Worm (Caenorhabditis elegans) whole organism, L2 larva: Measurements from ENCODE around the gene fbxa-210.

Experiments
- C34F6.9 ChIP-seq: fragments of 150-350 bp; optimal IDR thresholded peaks from 2 replicates; lab custom pipeline; 2014; ENCODE audit warnings: missing biosample characterization, missing genetic modification characterization
- F13H6.1 ChIP-seq: sonication (generic microtip); optimal IDR thresholded peaks from 2 replicates; lab custom pipeline; 2016; ENCODE audit warnings: missing genetic modification characterization, missing compliant biosample characterization
- Y55F3AM.14 ChIP-seq: fragments of 200-800 bp; sonication (Bioruptor generic); optimal IDR thresholded peaks from 2 replicates; lab custom pipeline; 2018; ENCODE audit warnings: mild to moderate bottlenecking, missing genetic modification characterization, missing compliant biosample characterization
- ZK546.5 ChIP-seq: sonication (generic microtip); optimal IDR thresholded peaks from 2 replicates; lab custom pipeline; 2017; ENCODE audit warnings: missing biosample characterization, missing genetic modification characterization
- alr-1 ChIP-seq: fragments of 150-350 bp; optimal IDR thresholded peaks from 2 replicates; lab custom pipeline; 2014; ENCODE audit warnings: missing biosample characterization, missing genetic modification characterization
- ama-1 ChIP-seq: fragments of 150-350 bp; optimal IDR thresholded peaks from 2 replicates; lab custom pipeline; 2018; ENCODE audit warnings: inconsistent platforms
- blmp-1 ChIP-seq: sonication (generic microtip); optimal IDR thresholded peaks from 2 replicates; lab custom pipeline; 2017; ENCODE audit warnings: missing genetic modification characterization, mild to moderate bottlenecking, missing compliant biosample characterization, antibody characterized with exemption, moderate library complexity; ENCODE audit not compliant: insufficient read depth
- ceh-16 ChIP-seq: fragments of 150-350 bp; optimal IDR thresholded peaks from 2 replicates; lab custom pipeline; 2014; ENCODE audit warnings: missing biosample characterization, missing genetic modification characterization
- ceh-82 ChIP-seq: fragments of 150-350 bp; optimal IDR thresholded peaks from 2 replicates; lab custom pipeline; 2014; ENCODE audit warnings: missing biosample characterization, missing genetic modification characterization
- crh-2 ChIP-seq: sonication (generic microtip); optimal IDR thresholded peaks from 2 replicates; lab custom pipeline; 2017; ENCODE audit warnings: missing biosample characterization, missing genetic modification characterization
- dmd-4 ChIP-seq: sonication (generic microtip); optimal IDR thresholded peaks from 2 replicates; lab custom pipeline; 2017; ENCODE audit warnings: missing biosample characterization, missing genetic modification characterization
- egl-27 ChIP-seq: sonication (generic microtip); optimal IDR thresholded peaks from 3 replicates; lab custom pipeline; 2017; ENCODE audit warnings: missing biosample characterization, missing genetic modification reagents, missing genetic modification characterization
- elt-1 ChIP-seq: fragments of 150-350 bp; optimal IDR thresholded peaks from 2 replicates; lab custom pipeline; 2014; ENCODE audit warnings: missing biosample characterization, missing genetic modification characterization
- elt-3 ChIP-seq: sonication (generic microtip); optimal IDR thresholded peaks from 2 replicates; lab custom pipeline; 2017; ENCODE audit warnings: missing biosample characterization, missing genetic modification characterization
- fos-1 ChIP-seq: fragments of 150-350 bp; optimal IDR thresholded peaks from 2 replicates; lab custom pipeline; 2014; ENCODE audit warnings: missing biosample characterization, missing genetic modification characterization
- gmeb-1 ChIP-seq: fragments of 150-350 bp; optimal IDR thresholded peaks from 2 replicates; lab custom pipeline; 2014; ENCODE audit warnings: missing biosample characterization, missing genetic modification characterization
- lin-11 ChIP-seq: fragments of 150-350 bp; sonication (generic microtip); optimal IDR thresholded peaks from 2 replicates; lab custom pipeline; 2014; ENCODE audit warnings: missing biosample characterization, missing genetic modification characterization, inconsistent platforms, mixed read lengths
- lin-13 ChIP-seq: fragments of 150-350 bp; optimal IDR thresholded peaks from 2 replicates; lab custom pipeline; 2014; ENCODE audit warnings: missing biosample characterization, missing genetic modification reagents, missing genetic modification characterization
- lin-39 ChIP-seq: fragments of 150-350 bp; optimal IDR thresholded peaks from 2 replicates; lab custom pipeline; 2014; ENCODE audit warnings: missing biosample characterization, missing genetic modification reagents, missing genetic modification characterization
- lsy-2 ChIP-seq, 2 experiments: fragments of 150-350 bp in 1 of 2; sonication (generic microtip) in 1 of 2; optimal IDR thresholded peaks; 2 replicates each; lab custom pipeline; 2014 to 2017; ENCODE audit warnings: missing biosample characterization in 2 of 2, missing genetic modification characterization in 2 of 2
- mab-5 ChIP-seq: fragments of 150-350 bp; optimal IDR thresholded peaks from 2 replicates; lab custom pipeline; 2014; ENCODE audit warnings: missing biosample characterization, missing genetic modification characterization
- mbf-1 ChIP-seq: sonication (generic microtip); optimal IDR thresholded peaks from 2 replicates; lab custom pipeline; 2017; ENCODE audit warnings: missing biosample characterization, missing genetic modification characterization
- mdl-1 ChIP-seq, 2 experiments: fragments of 150-350 bp in 1 of 2; sonication (generic microtip) in 1 of 2; optimal IDR thresholded peaks; 2 replicates each; lab custom pipeline; 2017; ENCODE audit warnings: missing biosample characterization in 2 of 2, missing genetic modification characterization in 2 of 2
- nhr-10 ChIP-seq: sonication (generic microtip); optimal IDR thresholded peaks from 2 replicates; lab custom pipeline; 2017; ENCODE audit warnings: missing biosample characterization, missing genetic modification characterization
- nhr-11 ChIP-seq: fragments of 150-350 bp; optimal IDR thresholded peaks from 2 replicates; lab custom pipeline; 2014; ENCODE audit warnings: missing biosample characterization, missing genetic modification characterization
- nhr-12 ChIP-seq: fragments of 150-350 bp; optimal IDR thresholded peaks from 2 replicates; lab custom pipeline; 2014; ENCODE audit warnings: missing biosample characterization, missing genetic modification characterization
- nhr-129 ChIP-seq: fragments of 150-350 bp; optimal IDR thresholded peaks from 2 replicates; lab custom pipeline; 2014; ENCODE audit warnings: missing biosample characterization, missing genetic modification characterization
- nhr-23 ChIP-seq: fragments of 150-350 bp; optimal IDR thresholded peaks from 2 replicates; lab custom pipeline; 2014; ENCODE audit warnings: missing biosample characterization, missing genetic modification reagents, missing genetic modification characterization
- nhr-237 ChIP-seq: fragments of 150-350 bp; optimal IDR thresholded peaks from 2 replicates; lab custom pipeline; 2014; ENCODE audit warnings: missing biosample characterization, missing genetic modification characterization
- nhr-6 ChIP-seq: fragments of 150-350 bp; optimal IDR thresholded peaks from 2 replicates; lab custom pipeline; 2014; ENCODE audit warnings: missing biosample characterization, missing genetic modification characterization
- nhr-77 ChIP-seq: fragments of 150-350 bp; optimal IDR thresholded peaks from 2 replicates; lab custom pipeline; 2014; ENCODE audit warnings: missing biosample characterization, missing genetic modification characterization
- sem-4 ChIP-seq: fragments of 150-350 bp; optimal IDR thresholded peaks from 2 replicates; lab custom pipeline; 2014; ENCODE audit warnings: missing biosample characterization, missing genetic modification reagents, missing genetic modification characterization
- skn-1 ChIP-seq: sonication (generic microtip); optimal IDR thresholded peaks from 2 replicates; lab custom pipeline; 2017; ENCODE audit warnings: missing biosample characterization, missing genetic modification characterization
- snpc-4 ChIP-seq: fragments of 150-350 bp; optimal IDR thresholded peaks from 2 replicates; lab custom pipeline; 2014; ENCODE audit warnings: missing biosample characterization, missing genetic modification characterization
- unc-55 ChIP-seq: fragments of 150-350 bp; sonication (generic microtip); optimal IDR thresholded peaks from 3 replicates; lab custom pipeline; 2014; ENCODE audit warnings: missing biosample characterization, missing genetic modification reagents, missing genetic modification characterization
- unc-62 ChIP-seq: fragments of 150-350 bp; optimal IDR thresholded peaks from 2 replicates; lab custom pipeline; 2014; ENCODE audit warnings: missing biosample characterization, missing genetic modification reagents, missing genetic modification characterization
- zag-1 ChIP-seq: fragments of 150-350 bp; optimal IDR thresholded peaks from 2 replicates; lab custom pipeline; 2014; ENCODE audit warnings: missing biosample characterization, missing genetic modification characterization
- ztf-1 ChIP-seq: fragments of 200-800 bp; sonication (Bioruptor generic); conservative IDR thresholded peaks from 2 replicates; pipeline ENCODE4 v1.3.6; 2022; ENCODE audit warnings: missing genetic modification characterization, missing compliant biosample characterization
- ztf-11 ChIP-seq: sonication (generic microtip); optimal IDR thresholded peaks from 2 replicates; lab custom pipeline; 2017; ENCODE audit warnings: missing biosample characterization, missing genetic modification characterization
- ztf-4 ChIP-seq: fragments of 150-350 bp; optimal IDR thresholded peaks from 2 replicates; lab custom pipeline; 2014; ENCODE audit warnings: missing biosample characterization, missing genetic modification characterization

fbxa-210 gene

ce11 chrV:18081857-18082256, 43.3 kb upstream of the fbxa-210 start, which contains the start of gene nova-1:
Gene nova-1, minus strand, starts transcription at chrV:18081957.
- TF ChIP-seq nhr-237: no peak
- TF ChIP-seq F13H6.1 (tag; lab: Kevin White, UChicago): no peak
- TF ChIP-seq elt-1 (tag; lab: Kevin White, UChicago): no peak
- no peak for TF ChIP-seq ZK546.5 (tag; lab: Kevin White, UChicago)
- no peak for TF ChIP-seq ceh-82
- TF ChIP-seq alr-1 (tag; lab: Kevin White, UChicago): no peak
- no peak for TF ChIP-seq egl-27 (tag; lab: Kevin White, UChicago)
- TF ChIP-seq elt-3 (tag; lab: Kevin White, UChicago): no peak
- TF ChIP-seq nhr-12: no peak
- no peak for TF ChIP-seq gmeb-1 (tag; lab: Kevin White, UChicago)
- no peak for TF ChIP-seq fos-1 (tag; lab: Kevin White, UChicago)
- TF ChIP-seq nhr-10: no peak
- no peak for TF ChIP-seq mdl-1 (tag; optimal IDR thresholded peaks at IDR 0.05; lab: Kevin White, UChicago)
- no peak for TF ChIP-seq mab-5 (tag; lab: Kevin White, UChicago)
- no peak for TF ChIP-seq unc-62 (GFP tag; lab: Kevin White, UChicago)
- TF ChIP-seq nhr-77 (tag; lab: Kevin White, UChicago): no peak

- no peak for TF ChIP-seq dmd-4
- TF ChIP-seq lin-11 (tag; lab: Kevin White, UChicago): no peak
- no peak for TF ChIP-seq ama-1 (lab: Kevin White, UChicago)
- TF ChIP-seq nhr-77 (tag; lab: Kevin White, UChicago): no peak
- no peak for TF ChIP-seq egl-27 (tag; lab: Kevin White, UChicago)
- TF ChIP-seq ztf-4 (tag; lab: Kevin White, UChicago): no peak
- TF ChIP-seq skn-1 (tag; lab: Kevin White, UChicago): no peak
- no peak for TF ChIP-seq lin-39 (tag; lab: Kevin White, UChicago)
- TF ChIP-seq nhr-10: no peak
- TF ChIP-seq ztf-1 (GFP tag; lab: Robert Waterston, UW): no peak
- TF ChIP-seq zag-1 (tag; lab: Kevin White, UChicago): no peak
- TF ChIP-seq alr-1 (tag; lab: Kevin White, UChicago): no peak
These were observed 39.9 kb upstream of the fbxa-210 start, which contains the start of gene fbxa-106 for ce11 chrV:18085150-18085833. Gene fbxa-106, minus strand, starts transcription at chrV:18085200.

ce11 chrV:18086174-18086661, 39.0 kb upstream of the fbxa-210 start, which contains the start of gene Y59A8B.12:
Gene Y59A8B.12, minus strand, starts transcription at chrV:18086224.
- TF ChIP-seq ztf-1 (GFP tag; lab: Robert Waterston, UW) (no peak), nhr-23 (tag; lab: Kevin White, UChicago) (no peak), snpc-4 (tag; lab: Kevin White, UChicago) (no peak), lin-13 (GFP tag; lab: Kevin White, UChicago) (no peak), blmp-1 (tag; lab: Kevin White, UChicago) (no peak), nhr-12 (no peak), fos-1 (tag; lab: Kevin White, UChicago) (no peak)

- TF ChIP-seq mab-5 (tag; lab: Kevin White, UChicago) (peak; percentile 6), ama-1 (lab: Kevin White, UChicago) (no peak), C34F6.9 (tag; lab: Kevin White, UChicago) (peak; percentile 57), nhr-11 (tag; lab: Kevin White, UChicago) (no peak), ztf-4 (tag; lab: Kevin White, UChicago) (no peak), nhr-6 (tag; lab: Kevin White, UChicago) (no peak), lsy-2 (tag; optimal IDR thresholded peaks at IDR 0.05; lab: Kevin White, UChicago) (peak; percentile 23 to 72), nhr-77 (tag; lab: Kevin White, UChicago) (no peak), fos-1 (tag; lab: Kevin White, UChicago) (no peak), nhr-237 (no peak), elt-3 (tag; lab: Kevin White, UChicago) (no peak), mbf-1 (no peak), nhr-23 (tag; lab: Kevin White, UChicago) (no peak), gmeb-1 (tag; lab: Kevin White, UChicago) (peak; percentile 96), mdl-1 (tag; optimal IDR thresholded peaks at IDR 0.05; lab: Kevin White, UChicago) (no peak), Y55F3AM.14 (GFP tag; lab: Kevin White, UChicago) (no peak), sem-4 (no peak), nhr-129 (tag; lab: Kevin White, UChicago) (peak; percentile 49), ceh-16 (no peak), ztf-11 (tag; lab: Kevin White, UChicago) (no peak), lin-13 (GFP tag; lab: Kevin White, UChicago) (peak; percentile 24), snpc-4 (tag; lab: Kevin White, UChicago) (no peak), zag-1 (tag; lab: Kevin White, UChicago) (no peak), crh-2 (peak; percentile 26), unc-55 (peak; percentile 84)
These were observed 38.4 kb upstream of the fbxa-210 start, which contains the start of gene slr-2 for ce11 chrV:18086783-18087182. Gene slr-2, plus strand, starts transcription at chrV:18087123.
